Worm (Caenorhabditis elegans) whole organism, L3 larva: ENCODE results near the gene Y32B12B.8.

Source experiments
- ama-1 ChIP-seq: fragments of 150-350 bp; optimal IDR thresholded peaks from 2 replicates; lab custom pipeline; 2018
- elt-3 ChIP-seq, 3 experiments: fragments of 150-350 bp in 1 of 3; sonication (generic microtip) in 2 of 3; optimal IDR thresholded peaks; 2 replicates in 2 of 3; 4 replicates in 1 of 3; lab custom pipeline; 2014 to 2017; ENCODE audit warnings: missing biosample characterization in 3 of 3, missing genetic modification characterization in 3 of 3
- fkh-10 ChIP-seq: sonication (generic microtip); optimal IDR thresholded peaks from 2 replicates; lab custom pipeline; 2017; ENCODE audit warnings: missing biosample characterization, missing genetic modification reagents, missing genetic modification characterization
- mdl-1 ChIP-seq: fragments of 150-350 bp; optimal IDR thresholded peaks from 2 replicates; lab custom pipeline; 2014; ENCODE audit warnings: missing biosample characterization, missing genetic modification characterization
- skn-1 ChIP-seq: fragments of 150-350 bp; optimal IDR thresholded peaks from 2 replicates; lab custom pipeline; 2014; ENCODE audit warnings: missing biosample characterization, missing genetic modification characterization
- snpc-4 ChIP-seq: fragments of 150-350 bp; optimal IDR thresholded peaks from 2 replicates; lab custom pipeline; 2014; ENCODE audit warnings: missing biosample characterization, missing genetic modification characterization
- tbx-2 ChIP-seq: sonication (generic microtip); optimal IDR thresholded peaks from 2 replicates; lab custom pipeline; 2016; ENCODE audit warnings: mild to moderate bottlenecking, missing genetic modification characterization, missing compliant biosample characterization
- unc-62 ChIP-seq: fragments of 150-350 bp; sonication (generic microtip); optimal IDR thresholded peaks from 4 replicates; lab custom pipeline; 2014; ENCODE audit warnings: missing biosample characterization, missing genetic modification reagents, missing genetic modification characterization
- ztf-4 ChIP-seq: fragments of 150-350 bp; optimal IDR thresholded peaks from 2 replicates; lab custom pipeline; 2014; ENCODE audit warnings: missing biosample characterization, missing genetic modification characterization

- TF ChIP-seq ama-1 (no peak), mdl-1 (tag; lab: Kevin White, UChicago) (no peak), unc-62 (no peak), tbx-2 (no peak), fkh-10 (GFP tag; lab: Kevin White, UChicago) (no peak), skn-1 (no peak), snpc-4 (tag; lab: Kevin White, UChicago) (no peak), ztf-4 (tag; lab: Kevin White, UChicago) (no peak), elt-3 (tag; optimal IDR thresholded peaks at IDR 0.05; lab: Kevin White, UChicago) (no peak)
Measured at ce11 chrV:16573168-16573567, 37.9 kb downstream of the Y32B12B.8 start, which contains the start of gene str-149.
